Worm (Caenorhabditis elegans): ENCODE results near the gene pstk-1.

pstk-1 gene

DNA sequence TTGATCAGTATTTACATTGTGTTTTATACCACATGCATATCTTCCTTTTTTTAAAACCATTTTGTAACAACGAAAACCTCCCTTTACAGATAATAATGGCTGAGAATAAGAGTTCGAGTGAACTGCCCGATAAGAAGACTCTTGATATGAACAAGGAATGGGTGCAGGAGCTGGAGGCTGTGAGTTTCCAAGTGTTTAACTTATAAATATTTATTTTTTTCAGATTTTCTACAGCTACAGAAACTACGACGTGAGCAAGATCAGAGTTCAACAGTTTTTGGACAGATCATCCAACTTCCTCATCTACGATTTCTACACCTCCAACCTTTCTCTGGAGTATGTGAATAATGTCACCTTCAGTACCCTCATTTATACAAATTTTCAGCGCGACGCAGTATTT lies 30.0 kb downstream of the pstk-1 start, which contains the start of gene herd-1:
Gene herd-1, plus strand, starts transcription at position 90 of the 400 bp plus-strand sequence.
- TF ChIP-seq nhr-76 (tag; optimal IDR thresholded peaks at IDR 0.05) = no peak
- TF ChIP-seq vab-7 (GFP tag; IDR thresholded peaks at IDR 0.05) = peak; percentile 13; the same call in 1 of the 2 replicates
- TF ChIP-seq Y5F2A.4 (GFP tag; optimal IDR thresholded peaks at IDR 0.05) = no peak
- TF ChIP-seq set-16 (GFP tag; IDR thresholded peaks at IDR 0.05) = no peak
- TF ChIP-seq spr-1 (tag; optimal IDR thresholded peaks at IDR 0.05) = no peak
- TF ChIP-seq lir-3 (tag; optimal IDR thresholded peaks at IDR 0.05) = no peak
- no peak for TF ChIP-seq ceh-44 (GFP tag; IDR thresholded peaks at IDR 0.05)
- no peak for TF ChIP-seq cey-2 (tag; optimal IDR thresholded peaks at IDR 0.05; ENCODE audit: borderline replicate concordance, insufficient read depth)
- no peak for TF ChIP-seq nhr-41 (GFP tag; IDR thresholded peaks at IDR 0.05)
- TF ChIP-seq egl-43 (GFP tag; IDR thresholded peaks at IDR 0.05) = no peak
- no peak for TF ChIP-seq ama-1 (optimal IDR thresholded peaks at IDR 0.05)
- TF ChIP-seq ceh-20 (GFP tag; IDR thresholded peaks at IDR 0.05) = no peak
- TF ChIP-seq unc-130 (GFP tag; optimal IDR thresholded peaks at IDR 0.05) = no peak
- TF ChIP-seq zfp-3 (GFP tag; conservative IDR thresholded peaks at IDR 0.05) = no peak
- TF ChIP-seq F49E8.2 (tag; optimal IDR thresholded peaks at IDR 0.05; ENCODE audit: borderline replicate concordance) = peak; percentile 42
- TF ChIP-seq ztf-7 (tag; optimal IDR thresholded peaks at IDR 0.05) = no peak
- no peak for TF ChIP-seq mes-2 (tag; optimal IDR thresholded peaks at IDR 0.05; ENCODE audit: poor library complexity, severe bottlenecking)
- TF ChIP-seq lsy-2 (tag; optimal IDR thresholded peaks at IDR 0.05) = no peak
- TF ChIP-seq pha-4 (GFP tag; IDR thresholded peaks at IDR 0.05) = no peak
- no peak for TF ChIP-seq pha-4 (tag; optimal IDR thresholded peaks at IDR 0.05)
- TF ChIP-seq Y48G9A.11 (GFP tag; IDR thresholded peaks at IDR 0.05) = 0 out of 2 replicates have a peak, but pooled peaks have one; percentile 36
- TF ChIP-seq nhr-28 (tag; optimal IDR thresholded peaks at IDR 0.05) = no peak
- TF ChIP-seq ceh-28 (tag; optimal IDR thresholded peaks at IDR 0.05) = no peak
- no peak for TF ChIP-seq skn-1 (tag; optimal IDR thresholded peaks at IDR 0.05)
- TF ChIP-seq pqm-1 (tag; optimal IDR thresholded peaks at IDR 0.05) = no peak
- no peak for TF ChIP-seq T26A8.4 (GFP tag; IDR thresholded peaks at IDR 0.05)
- no peak for TF ChIP-seq Y105C5A.15 (GFP tag; IDR thresholded peaks at IDR 0.05)
- no peak for TF ChIP-seq aha-1 (tag)
- no peak for TF ChIP-seq nhr-6 (tag; optimal IDR thresholded peaks at IDR 0.05)
- no peak for TF ChIP-seq fos-1 (tag; optimal IDR thresholded peaks at IDR 0.05)
- TF ChIP-seq lim-7 (GFP tag; IDR thresholded peaks at IDR 0.05) = no peak
- TF ChIP-seq tra-1 (GFP tag; IDR thresholded peaks at IDR 0.05) = 0 out of 2 replicates have a peak, but pooled peaks have one; percentile 59
- TF ChIP-seq mxl-2 (GFP tag; conservative IDR thresholded peaks at IDR 0.05) = no peak
- TF ChIP-seq unc-39 (tag; optimal IDR thresholded peaks at IDR 0.05) = no peak
- TF ChIP-seq snpc-1.2 (GFP tag; IDR thresholded peaks at IDR 0.05) = peak; percentile 56
- no peak for TF ChIP-seq F37D6.2 (tag; optimal IDR thresholded peaks at IDR 0.05)
- TF ChIP-seq lin-13 (GFP tag; optimal IDR thresholded peaks at IDR 0.05) = no peak
- 0 out of 2 replicates have a peak, but pooled peaks have one; percentile 43 for TF ChIP-seq ctbp-1 (GFP tag; IDR thresholded peaks at IDR 0.05)
- no peak for TF ChIP-seq spr-3 (GFP tag; optimal IDR thresholded peaks at IDR 0.05)
- no peak for TF ChIP-seq hif-1 (tag; optimal IDR thresholded peaks at IDR 0.05)
- no peak for TF ChIP-seq hmg-1.1 (GFP tag; IDR thresholded peaks at IDR 0.05)
- no peak for TF ChIP-seq daf-19 (GFP tag; conservative IDR thresholded peaks at IDR 0.05)
- no peak for TF ChIP-seq dmd-9 (GFP tag; IDR thresholded peaks at IDR 0.05)
- TF ChIP-seq snpc-4 (tag; optimal IDR thresholded peaks at IDR 0.05) = no peak
- TF ChIP-seq nhr-11 (tag; optimal IDR thresholded peaks at IDR 0.05) = no peak
- TF ChIP-seq zag-1 (tag; optimal IDR thresholded peaks at IDR 0.05) = no peak
- no peak for TF ChIP-seq ztf-11 (tag; optimal IDR thresholded peaks at IDR 0.05)
- no peak for TF ChIP-seq egl-27 (tag; optimal IDR thresholded peaks at IDR 0.05)
- TF ChIP-seq lin-29 (GFP tag; IDR thresholded peaks at IDR 0.05) = no peak
- TF ChIP-seq dve-1 (tag; optimal IDR thresholded peaks at IDR 0.05; ENCODE audit: insufficient read depth) = no peak
- no peak for TF ChIP-seq duxl-1 (tag; optimal IDR thresholded peaks at IDR 0.05; ENCODE audit: poor library complexity)
- TF ChIP-seq madf-9 (GFP tag; conservative IDR thresholded peaks at IDR 0.05) = no peak
